Fruit fly (Drosophila melanogaster) whole organism, embryonic: Measurements from ENCODE around the gene ago.
A peak's percentile ranks its signal among the peaks of the same experiment; 100 is the strongest.

Source experiments
- Abd-B ChIP-seq: fragments of 200-800 bp; sonication (Bioruptor generic); optimal IDR thresholded peaks from 2 replicates; lab custom pipeline; 2018; ENCODE audit warnings: missing biosample characterization, mild to moderate bottlenecking, missing genetic modification characterization, moderate library complexity
- CG10274 ChIP-seq: fragments of 200-800 bp; sonication (Bioruptor generic); optimal IDR thresholded peaks from 3 replicates; lab custom pipeline; 2017; ENCODE audit warnings: missing biosample characterization, mild to moderate bottlenecking, missing genetic modification characterization
- CG10979 ChIP-seq: fragments of 200-800 bp; sonication (Bioruptor generic); optimal IDR thresholded peaks from 2 replicates; lab custom pipeline; 2018; ENCODE audit warnings: missing biosample characterization, mild to moderate bottlenecking, missing genetic modification characterization, moderate library complexity
- CG11093 ChIP-seq: fragments of 200-800 bp; sonication (Bioruptor generic); IDR thresholded peaks from 3 replicates; pipeline ENCODE4 v1.3.6; 2022; ENCODE audit warnings: missing biosample characterization, missing genetic modification characterization
- CG12769 ChIP-seq: fragments of 200-800 bp; sonication (Bioruptor generic); optimal IDR thresholded peaks from 2 replicates; lab custom pipeline; 2019; ENCODE audit warnings: missing biosample characterization, mild to moderate bottlenecking, missing genetic modification characterization, moderate library complexity
- CG12942 ChIP-seq: fragments of 200-800 bp; sonication (Bioruptor generic); optimal IDR thresholded peaks from 3 replicates; lab custom pipeline; 2016; ENCODE audit warnings: missing biosample characterization, missing genetic modification characterization
- CG13894 ChIP-seq: fragments of 200-800 bp; sonication (Bioruptor generic); optimal IDR thresholded peaks from 3 replicates; lab custom pipeline; 2018; ENCODE audit warnings: missing biosample characterization, mild to moderate bottlenecking, missing genetic modification characterization, moderate library complexity
- CG1529 ChIP-seq: fragments of 200-800 bp; sonication (Bioruptor generic); optimal IDR thresholded peaks from 3 replicates; lab custom pipeline; 2018; ENCODE audit warnings: missing biosample characterization, missing genetic modification characterization
- CG16815 ChIP-seq: fragments of 200-800 bp; sonication (Bioruptor generic); optimal IDR thresholded peaks from 3 replicates; lab custom pipeline; 2017; ENCODE audit warnings: missing biosample characterization, mild to moderate bottlenecking, missing genetic modification characterization
- CG17359 ChIP-seq: fragments of 200-800 bp; sonication (Bioruptor generic); optimal IDR thresholded peaks from 3 replicates; lab custom pipeline; 2018; ENCODE audit warnings: missing biosample characterization, mild to moderate bottlenecking, missing genetic modification characterization, moderate library complexity
- CG18619 ChIP-seq: fragments of 200-800 bp; sonication (Bioruptor generic); optimal IDR thresholded peaks from 3 replicates; lab custom pipeline; 2017; ENCODE audit warnings: missing biosample characterization, mild to moderate bottlenecking, missing genetic modification characterization
- CG2116 ChIP-seq: fragments of 200-800 bp; sonication (Bioruptor generic); optimal IDR thresholded peaks from 3 replicates; lab custom pipeline; 2018; ENCODE audit warnings: missing biosample characterization, mild to moderate bottlenecking, missing genetic modification characterization
- CG2202 ChIP-seq: fragments of 200-800 bp; sonication (Bioruptor generic); optimal IDR thresholded peaks from 2 replicates; lab custom pipeline; 2018; ENCODE audit warnings: missing biosample characterization, mild to moderate bottlenecking, missing genetic modification characterization
- CG31224 ChIP-seq: fragments of 200-800 bp; sonication (Bioruptor generic); IDR thresholded peaks from 2 replicates; pipeline ENCODE4 v1.3.6; 2022; ENCODE audit warnings: missing biosample characterization, missing genetic modification characterization
- CG42726 ChIP-seq: fragments of 200-800 bp; sonication (Bioruptor generic); IDR thresholded peaks from 2 replicates; pipeline ENCODE4 v1.3.6; 2022; ENCODE audit warnings: missing biosample characterization, missing genetic modification characterization; ENCODE audit not compliant: partially characterized antibody
- CG4404 ChIP-seq: fragments of 200-800 bp; sonication (Bioruptor generic); IDR thresholded peaks from 2 replicates; pipeline ENCODE4 v1.3.6; 2022; ENCODE audit warnings: missing biosample characterization, missing genetic modification characterization
- CG4730 ChIP-seq: fragments of 200-800 bp; sonication (Bioruptor generic); IDR thresholded peaks from 2 replicates; pipeline ENCODE4 v1.3.6; 2022; ENCODE audit warnings: missing biosample characterization, missing genetic modification characterization
- CG6854 ChIP-seq: fragments of 200-800 bp; sonication (Bioruptor generic); optimal IDR thresholded peaks from 3 replicates; lab custom pipeline; 2017; ENCODE audit warnings: missing biosample characterization, mild to moderate bottlenecking, missing genetic modification characterization
- CG8388 ChIP-seq: fragments of 200-800 bp; sonication (Bioruptor generic); optimal IDR thresholded peaks from 2 replicates; lab custom pipeline; 2019; ENCODE audit warnings: missing biosample characterization, mild to moderate bottlenecking, missing genetic modification characterization, moderate library complexity
- CG9215 ChIP-seq: fragments of 200-800 bp; sonication (Bioruptor generic); IDR thresholded peaks from 2 replicates; pipeline ENCODE4 v1.3.6; 2022; ENCODE audit warnings: missing biosample characterization, missing genetic modification characterization
- CG9932 ChIP-seq: fragments of 200-800 bp; sonication (Bioruptor generic); IDR thresholded peaks from 2 replicates; pipeline ENCODE4 v1.3.6; 2022; ENCODE audit warnings: missing biosample characterization, missing genetic modification characterization
- E2f1 ChIP-seq: fragments of 200-800 bp; sonication (Bioruptor generic); IDR thresholded peaks from 2 replicates; pipeline ENCODE4 v1.3.6; 2022; ENCODE audit warnings: missing biosample characterization, missing genetic modification characterization
- Fer2 ChIP-seq: fragments of 200-800 bp; sonication (Bioruptor generic); optimal IDR thresholded peaks from 2 replicates; lab custom pipeline; 2018; ENCODE audit warnings: missing biosample characterization, mild to moderate bottlenecking, missing genetic modification characterization, moderate library complexity
- Gug ChIP-seq: fragments of 200-800 bp; sonication (Bioruptor generic); IDR thresholded peaks from 4 replicates; pipeline ENCODE4 v1.3.6; 2022; ENCODE audit warnings: missing biosample characterization, missing genetic modification characterization
- Hand ChIP-seq: fragments of 200-800 bp; sonication (Bioruptor generic); optimal IDR thresholded peaks from 2 replicates; lab custom pipeline; 2017; ENCODE audit warnings: mild to moderate bottlenecking, missing biosample characterization, missing genetic modification reagents, missing genetic modification characterization
- Hr51 ChIP-seq, 2 experiments: fragments of 200-800 bp; sonication (Bioruptor generic); optimal IDR thresholded peaks; 2 replicates in 1 of 2; 3 replicates in 1 of 2; lab custom pipeline; 2016 to 2018; ENCODE audit warnings: missing biosample characterization in 2 of 2, missing genetic modification characterization in 2 of 2, mild to moderate bottlenecking in 1 of 2, moderate library complexity in 1 of 2
- MTF-1 ChIP-seq: fragments of 200-800 bp; sonication (Bioruptor generic); optimal IDR thresholded peaks from 2 replicates; lab custom pipeline; 2018; ENCODE audit warnings: missing biosample characterization, mild to moderate bottlenecking, missing genetic modification characterization, borderline replicate concordance
- Pdp1 ChIP-seq, 2 experiments: fragments of 200-800 bp; sonication (Bioruptor generic); optimal IDR thresholded peaks; 3 replicates each; lab custom pipeline; 2016; ENCODE audit warnings: missing biosample characterization in 2 of 2, missing genetic modification characterization in 2 of 2, mild to moderate bottlenecking in 1 of 2, moderate library complexity in 1 of 2
- Xrp1 ChIP-seq: fragments of 200-800 bp; sonication (Bioruptor generic); IDR thresholded peaks from 2 replicates; pipeline ENCODE4 v1.3.6; 2022; ENCODE audit warnings: missing biosample characterization, missing genetic modification characterization
- ara ChIP-seq: fragments of 200-800 bp; sonication (Bioruptor generic); IDR thresholded peaks from 2 replicates; pipeline ENCODE4 v1.3.6; 2022; ENCODE audit warnings: missing biosample characterization, missing genetic modification characterization
- bab2 ChIP-seq: fragments of 200-800 bp; sonication (Bioruptor generic); optimal IDR thresholded peaks from 2 replicates; lab custom pipeline; 2016; ENCODE audit warnings: missing biosample characterization, missing genetic modification characterization
- bbx ChIP-seq: fragments of 200-800 bp; sonication (Bioruptor generic); IDR thresholded peaks from 2 replicates; pipeline ENCODE4 v1.3.6; 2022; ENCODE audit warnings: missing biosample characterization, missing genetic modification characterization; ENCODE audit not compliant: partially characterized antibody
- bcd ChIP-seq: fragments of 200-800 bp; sonication (Bioruptor generic); optimal IDR thresholded peaks from 2 replicates; lab custom pipeline; 2017; ENCODE audit warnings: missing biosample characterization, mild to moderate bottlenecking, missing genetic modification characterization
- chinmo ChIP-seq: fragments of 200-800 bp; sonication (Bioruptor generic); IDR thresholded peaks from 4 replicates; pipeline ENCODE4 v1.3.6; 2022; ENCODE audit warnings: missing biosample characterization, missing genetic modification characterization; ENCODE audit not compliant: partially characterized antibody
- emc ChIP-seq: fragments of 200-800 bp; sonication (Bioruptor generic); optimal IDR thresholded peaks from 2 replicates; lab custom pipeline; 2016; ENCODE audit warnings: missing biosample characterization, missing genetic modification characterization
- grn ChIP-seq: fragments of 200-800 bp; sonication (Bioruptor generic); optimal IDR thresholded peaks from 3 replicates; lab custom pipeline; 2017; ENCODE audit warnings: missing biosample characterization, missing genetic modification characterization
- jing ChIP-seq: fragments of 200-800 bp; sonication (Bioruptor generic); optimal IDR thresholded peaks from 2 replicates; lab custom pipeline; 2018; ENCODE audit warnings: missing biosample characterization, mild to moderate bottlenecking, missing genetic modification characterization
- kay ChIP-seq: fragments of 200-800 bp; sonication (Bioruptor generic); optimal IDR thresholded peaks from 2 replicates; lab custom pipeline; 2016; ENCODE audit warnings: missing biosample characterization, missing genetic modification characterization
- nerfin-1 ChIP-seq: fragments of 200-800 bp; sonication (Bioruptor generic); optimal IDR thresholded peaks from 3 replicates; lab custom pipeline; 2019; ENCODE audit warnings: missing biosample characterization, mild to moderate bottlenecking, missing genetic modification characterization, moderate library complexity
- onecut ChIP-seq: fragments of 200-800 bp; sonication (Bioruptor generic); IDR thresholded peaks from 2 replicates; pipeline ENCODE4 v1.3.6; 2022; ENCODE audit warnings: missing biosample characterization, missing genetic modification characterization
- ranshi ChIP-seq: fragments of 200-800 bp; sonication (Bioruptor generic); IDR thresholded peaks from 2 replicates; pipeline ENCODE4 v1.3.6; 2022; ENCODE audit warnings: missing biosample characterization, missing genetic modification characterization
- sc ChIP-seq, 3 experiments: fragments of >200 bp in 2 of 3; fragments of 200-800 bp in 1 of 3; sonication (Bioruptor generic) in 1 of 3; optimal IDR thresholded peaks; 2 replicates in 2 of 3; 3 replicates in 1 of 3; lab custom pipeline; 2017; ENCODE audit warnings: mild to moderate bottlenecking in 1 of 3, missing biosample characterization in 1 of 3, missing genetic modification characterization in 1 of 3, missing genetic modification reagents in 1 of 3
- sens ChIP-seq: fragments of 200-800 bp; sonication (Bioruptor generic); peaks from one replicate; lab custom pipeline; 2016; ENCODE audit warnings: missing biosample characterization, missing genetic modification characterization
- sim ChIP-seq: fragments of 200-800 bp; sonication (Bioruptor generic); IDR thresholded peaks from 2 replicates; pipeline ENCODE4 v1.3.6; 2022; ENCODE audit warnings: missing biosample characterization, missing genetic modification characterization
- slbo ChIP-seq: fragments of 200-800 bp; sonication (Bioruptor generic); IDR thresholded peaks from 2 replicates; pipeline ENCODE4 v1.3.6; 2022; ENCODE audit warnings: missing biosample characterization, missing genetic modification characterization
- slou ChIP-seq: fragments of 200-800 bp; sonication (Bioruptor generic); optimal IDR thresholded peaks from 3 replicates; lab custom pipeline; 2016; ENCODE audit warnings: missing biosample characterization, missing genetic modification characterization
- ttk ChIP-seq: fragments of 200-800 bp; sonication (Bioruptor generic); IDR thresholded peaks from 2 replicates; pipeline ENCODE4 v2.1.2; 2022; ENCODE audit warnings: missing biosample characterization, missing genetic modification characterization
- unpg ChIP-seq: fragments of 200-800 bp; sonication (Bioruptor generic); optimal IDR thresholded peaks from 3 replicates; lab custom pipeline; 2018; ENCODE audit warnings: missing biosample characterization, mild to moderate bottlenecking, missing genetic modification characterization, moderate library complexity
- zfh1 ChIP-seq: fragments of 200-800 bp; sonication (Bioruptor generic); IDR thresholded peaks from 3 replicates; pipeline ENCODE4 v1.3.6; 2022; ENCODE audit warnings: missing biosample characterization, missing genetic modification characterization

ago gene

DNA sequence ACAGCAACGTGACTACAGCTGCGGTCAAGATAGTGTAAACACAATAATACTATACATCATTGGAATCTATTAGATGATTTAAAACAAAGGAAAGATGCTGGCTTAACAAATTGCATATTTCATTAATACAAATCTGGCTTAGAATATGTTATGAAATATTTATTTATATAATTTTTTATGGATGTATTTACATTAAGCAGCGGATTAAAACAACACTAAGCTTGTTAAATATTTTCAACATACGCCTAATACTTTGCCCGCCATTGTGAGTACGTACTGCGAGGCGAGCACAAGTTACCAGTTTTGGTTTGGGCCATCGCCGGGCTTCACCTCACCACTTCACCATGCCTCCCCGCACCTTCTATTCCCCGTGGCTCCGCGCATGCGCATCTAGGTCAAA is 15.8 kb upstream of the ago start (continued):
- peak; percentile 35 for TF ChIP-seq Hand
- TF ChIP-seq CG1529 (GFP tag; lab: Kevin White, UChicago), result peak; percentile 58
- TF ChIP-seq CG4730 (GFP tag; lab: Robert Waterston, UW), result peak; percentile 30; the same call in 1 of the 2 replicates
- peak; percentile 15 for TF ChIP-seq MTF-1
- TF ChIP-seq Fer2 (tag; lab: Kevin White, UChicago), result peak; percentile 16
- TF ChIP-seq slou, result no peak
- TF ChIP-seq emc (GFP tag; lab: Kevin White, UChicago), result no peak
- peak; percentile 20; the same call in 1 of the 2 replicates for TF ChIP-seq CG31224
- peak; percentile 52; the same call in 1 of the 3 replicates for TF ChIP-seq zfh1 (GFP tag; lab: Robert Waterston, UW)
- TF ChIP-seq CG13894 (tag; lab: Kevin White, UChicago), result no peak
- TF ChIP-seq CG11093, result 0 out of 3 replicates have a peak, but pooled peaks have one; percentile 60
- TF ChIP-seq grn (GFP tag; lab: Kevin White, UChicago), result no peak
- TF ChIP-seq Gug (GFP tag; lab: Robert Waterston, UW), result 0 out of 4 replicates have a peak, but pooled peaks have one; percentile 8
- peak in 1 of 2 experiments; percentile 84 for TF ChIP-seq Hr51 (GFP tag; optimal IDR thresholded peaks at IDR 0.05; lab: Kevin White, UChicago)
- TF ChIP-seq CG9932 (GFP tag; lab: Robert Waterston, UW), result no peak; the same call in 1 of the 2 replicates
- TF ChIP-seq jing (GFP tag; lab: Kevin White, UChicago), result peak; percentile 21
- TF ChIP-seq onecut, result no peak
- peak; percentile 31 for TF ChIP-seq CG16815 (GFP tag; lab: Kevin White, UChicago)
- TF ChIP-seq unpg, result peak; percentile 81
- TF ChIP-seq CG10274, result no peak
- TF ChIP-seq E2f1, result peak; percentile 50
- TF ChIP-seq Abd-B (GFP tag; lab: Kevin White, UChicago), result peak; percentile 65
- TF ChIP-seq nerfin-1 (tag; lab: Kevin White, UChicago), result peak; percentile 69
- no peak for TF ChIP-seq CG42726 (GFP tag; lab: Robert Waterston, UW)
- peak; percentile 52 for TF ChIP-seq CG2202 (tag; lab: Kevin White, UChicago)
- TF ChIP-seq CG12769, result peak; percentile 28
- TF ChIP-seq sc (optimal IDR thresholded peaks at IDR 0.05; lab: Kevin White, UChicago), result no peak
- TF ChIP-seq sc (GFP tag; optimal IDR thresholded peaks at IDR 0.05; lab: Kevin White, UChicago), result peak; percentile 44
- peak; percentile 82 for TF ChIP-seq CG10979 (tag; lab: Kevin White, UChicago)
- 0 out of 2 replicates have a peak, but pooled peaks have one; percentile 35 for TF ChIP-seq sim (GFP tag; lab: Robert Waterston, UW)
- TF ChIP-seq slbo, result no peak; the same call in none of the 2 replicates
- TF ChIP-seq CG18619 (GFP tag; lab: Kevin White, UChicago), result peak; percentile 17
- no peak for TF ChIP-seq bab2
- peak; percentile 35; the same call in 1 of the 2 replicates for TF ChIP-seq CG4404
- peak in 1 of 2 experiments; percentile 14 for TF ChIP-seq Pdp1 (GFP tag; optimal IDR thresholded peaks at IDR 0.05; lab: Kevin White, UChicago)
- peak; percentile 17 for TF ChIP-seq CG2116
- peak; percentile 16 for TF ChIP-seq CG12942 (GFP tag; lab: Kevin White, UChicago)
- peak; percentile 55 for TF ChIP-seq sens (GFP tag; lab: Kevin White, UChicago)
- no peak for TF ChIP-seq chinmo (GFP tag; lab: Robert Waterston, UW)
- TF ChIP-seq bbx, result no peak
- TF ChIP-seq ttk (GFP tag; lab: Robert Waterston, UW), result peak; percentile 61; the same call in 1 of the 2 replicates
- peak; percentile 25; the same call in 1 of the 2 replicates for TF ChIP-seq CG9215
- TF ChIP-seq ara (GFP tag; lab: Robert Waterston, UW), result peak; percentile 75
- TF ChIP-seq CG8388 (GFP tag; lab: Kevin White, UChicago), result peak; percentile 69
- peak; percentile 71 for TF ChIP-seq bcd (GFP tag; lab: Kevin White, UChicago)
- TF ChIP-seq Xrp1 (GFP tag; lab: Robert Waterston, UW), result peak; percentile 81
- TF ChIP-seq ranshi (GFP tag; lab: Robert Waterston, UW), result peak; percentile 51; the same call in 1 of the 2 replicates
- peak; percentile 59 for TF ChIP-seq CG6854
- TF ChIP-seq kay, result no peak
- TF ChIP-seq CG17359 (tag; lab: Kevin White, UChicago), result peak; percentile 81
